Fruit fly (Drosophila melanogaster) whole organism, prepupa: ENCODE data around the gene CG34426.
A peak's percentile ranks its signal among the peaks of the same experiment; 100 is the strongest.

Experiments
- Blimp-1 ChIP-seq: fragments of 200-800 bp; sonication (Bioruptor generic); optimal IDR thresholded peaks from 3 replicates; lab custom pipeline; 2017; ENCODE audit warnings: missing biosample characterization, missing genetic modification characterization, mild to moderate bottlenecking, moderate library complexity, missing genetic modification reagents
- CG10631 ChIP-seq: fragments of 200-800 bp; sonication (Bioruptor generic); optimal IDR thresholded peaks from 2 replicates; lab custom pipeline; 2016; ENCODE audit warnings: missing biosample characterization, missing genetic modification characterization
- CG10669 ChIP-seq: fragments of 200-800 bp; sonication (Bioruptor generic); optimal IDR thresholded peaks from 3 replicates; lab custom pipeline; 2018; ENCODE audit warnings: missing biosample characterization, mild to moderate bottlenecking, missing genetic modification characterization, moderate library complexity
- CG11902 ChIP-seq: fragments of 200-800 bp; sonication (Bioruptor generic); optimal IDR thresholded peaks from 3 replicates; lab custom pipeline; 2016; ENCODE audit warnings: missing biosample characterization, missing genetic modification characterization
- CG15336 ChIP-seq: fragments of 200-800 bp; sonication (Bioruptor generic); IDR thresholded peaks from 2 replicates; pipeline ENCODE4 v1.3.6; 2022; ENCODE audit warnings: missing biosample characterization, missing genetic modification characterization
- CG1621 ChIP-seq: fragments of 200-800 bp; sonication (Bioruptor generic); optimal IDR thresholded peaks from 3 replicates; lab custom pipeline; 2018; ENCODE audit warnings: missing biosample characterization, mild to moderate bottlenecking, missing genetic modification characterization
- CG3032 ChIP-seq: fragments of 200-800 bp; optimal IDR thresholded peaks from 2 replicates; lab custom pipeline; 2019; ENCODE audit warnings: missing biosample characterization, mild to moderate bottlenecking, missing genetic modification characterization, moderate library complexity
- CG32006 ChIP-seq: fragments of 200-800 bp; sonication (Bioruptor generic); optimal IDR thresholded peaks from 3 replicates; lab custom pipeline; 2017; ENCODE audit warnings: missing biosample characterization, mild to moderate bottlenecking, missing genetic modification characterization
- CG34406 ChIP-seq: fragments of 200-800 bp; sonication (Bioruptor generic); optimal IDR thresholded peaks from 3 replicates; lab custom pipeline; 2016; ENCODE audit warnings: missing biosample characterization, missing genetic modification characterization
- CG3919 ChIP-seq: fragments of 200-800 bp; sonication (Bioruptor generic); optimal IDR thresholded peaks from 3 replicates; lab custom pipeline; 2016; ENCODE audit warnings: missing biosample characterization, missing genetic modification characterization
- CG4318 ChIP-seq: fragments of 200-800 bp; sonication (Bioruptor generic); optimal IDR thresholded peaks from 3 replicates; lab custom pipeline; 2017; ENCODE audit warnings: missing biosample characterization, mild to moderate bottlenecking, missing genetic modification characterization
- CG6163 ChIP-seq: fragments of 200-800 bp; sonication (Bioruptor generic); IDR thresholded peaks from 3 replicates; pipeline ENCODE4 v1.3.6; 2022; ENCODE audit warnings: missing biosample characterization, missing genetic modification characterization
- CG6276 ChIP-seq: fragments of 200-800 bp; sonication (Bioruptor generic); optimal IDR thresholded peaks from 2 replicates; lab custom pipeline; 2017; ENCODE audit warnings: missing biosample characterization, mild to moderate bottlenecking, missing genetic modification characterization
- CG6792 ChIP-seq: fragments of 200-800 bp; sonication (Bioruptor generic); optimal IDR thresholded peaks from 3 replicates; lab custom pipeline; 2016; ENCODE audit warnings: missing biosample characterization, missing genetic modification characterization
- CG6854 ChIP-seq: fragments of 200-800 bp; sonication (Bioruptor generic); optimal IDR thresholded peaks from 2 replicates; lab custom pipeline; 2017; ENCODE audit warnings: missing biosample characterization, mild to moderate bottlenecking, missing genetic modification characterization
- CG7368 ChIP-seq: fragments of 200-800 bp; sonication (Bioruptor generic); optimal IDR thresholded peaks from 3 replicates; lab custom pipeline; 2016; ENCODE audit warnings: missing biosample characterization, missing genetic modification characterization
- CG8119 ChIP-seq: fragments of 200-800 bp; sonication (Bioruptor generic); IDR thresholded peaks from 3 replicates; pipeline ENCODE4 v1.3.6; 2022; ENCODE audit warnings: missing biosample characterization, missing genetic modification characterization
- CG8319 ChIP-seq: fragments of 200-800 bp; sonication (Bioruptor generic); optimal IDR thresholded peaks from 3 replicates; lab custom pipeline; 2016; ENCODE audit warnings: missing biosample characterization, missing genetic modification characterization
- CG8632 ChIP-seq: fragments of 200-800 bp; sonication (Bioruptor generic); optimal IDR thresholded peaks from 3 replicates; lab custom pipeline; 2016; ENCODE audit warnings: missing biosample characterization, missing genetic modification characterization
- CG9139 ChIP-seq: fragments of 200-800 bp; sonication (Bioruptor generic); optimal IDR thresholded peaks from 3 replicates; lab custom pipeline; 2017; ENCODE audit warnings: missing biosample characterization, mild to moderate bottlenecking, missing genetic modification characterization
- Eip75B ChIP-seq: fragments of 200-800 bp; sonication (Bioruptor generic); optimal IDR thresholded peaks from 3 replicates; lab custom pipeline; 2016; ENCODE audit warnings: missing biosample characterization, missing genetic modification characterization
- Eip78C ChIP-seq: fragments of 200-800 bp; sonication (Bioruptor generic); peaks from one replicate; lab custom pipeline; 2016; ENCODE audit warnings: missing biosample characterization, missing genetic modification characterization
- Eip93F ChIP-seq: fragments of 200-800 bp; sonication (Bioruptor generic); optimal IDR thresholded peaks from 2 replicates; lab custom pipeline; 2016; ENCODE audit warnings: missing biosample characterization, mild to moderate bottlenecking, missing genetic modification characterization
- Hr38 ChIP-seq: sonication (Bioruptor generic); optimal IDR thresholded peaks from 2 replicates; lab custom pipeline; 2016; ENCODE audit warnings: missing biosample characterization, missing genetic modification characterization
- Hr39 ChIP-seq: fragments of 200-800 bp; sonication (Bioruptor generic); optimal IDR thresholded peaks from 2 replicates; lab custom pipeline; 2016; ENCODE audit warnings: missing biosample characterization, missing genetic modification characterization
- Hr4 ChIP-seq: fragments of 200-800 bp; sonication (Bioruptor generic); optimal IDR thresholded peaks from 3 replicates; lab custom pipeline; 2016; ENCODE audit warnings: missing biosample characterization, missing genetic modification characterization
- Lpt ChIP-seq: fragments of 200-800 bp; sonication (Bioruptor generic); optimal IDR thresholded peaks from 3 replicates; lab custom pipeline; 2016; ENCODE audit warnings: missing biosample characterization, missing genetic modification characterization
- Met ChIP-seq: fragments of 200-800 bp; sonication (Bioruptor generic); optimal IDR thresholded peaks from 3 replicates; lab custom pipeline; 2016; ENCODE audit warnings: missing biosample characterization, missing genetic modification characterization
- OdsH ChIP-seq: fragments of 200-800 bp; sonication (Bioruptor generic); optimal IDR thresholded peaks from 3 replicates; lab custom pipeline; 2016; ENCODE audit warnings: missing biosample characterization, missing genetic modification characterization
- Smox ChIP-seq: fragments of 200-800 bp; sonication (Bioruptor generic); optimal IDR thresholded peaks from 3 replicates; lab custom pipeline; 2016; ENCODE audit warnings: missing biosample characterization, missing genetic modification characterization
- Sox102F ChIP-seq: fragments of 200-800 bp; sonication (Bioruptor generic); optimal IDR thresholded peaks from 2 replicates; lab custom pipeline; 2016; ENCODE audit warnings: missing biosample characterization, mild to moderate bottlenecking, missing genetic modification characterization
- Sox14 ChIP-seq: fragments of 200-800 bp; sonication (Bioruptor generic); optimal IDR thresholded peaks from 3 replicates; lab custom pipeline; 2016; ENCODE audit warnings: missing biosample characterization, missing genetic modification characterization
- achi ChIP-seq: fragments of 200-800 bp; sonication (Bioruptor generic); optimal IDR thresholded peaks from 3 replicates; lab custom pipeline; 2016; ENCODE audit warnings: missing biosample characterization, missing genetic modification characterization
- acj6 ChIP-seq: fragments of 200-800 bp; sonication (Bioruptor generic); optimal IDR thresholded peaks from 3 replicates; lab custom pipeline; 2016; ENCODE audit warnings: missing biosample characterization, missing genetic modification characterization
- cyc ChIP-seq: fragments of 200-800 bp; sonication (Bioruptor generic); optimal IDR thresholded peaks from 3 replicates; lab custom pipeline; 2016; ENCODE audit warnings: missing biosample characterization, missing genetic modification characterization
- dac ChIP-seq: fragments of 200-800 bp; sonication (Bioruptor generic); optimal IDR thresholded peaks from 2 replicates; lab custom pipeline; 2017; ENCODE audit warnings: missing biosample characterization, mild to moderate bottlenecking, missing genetic modification characterization
- dsx ChIP-seq: fragments of 200-800 bp; optimal IDR thresholded peaks from 3 replicates; lab custom pipeline; 2019; ENCODE audit warnings: missing biosample characterization, mild to moderate bottlenecking, missing genetic modification characterization, moderate library complexity; ENCODE audit not compliant: poor library complexity, severe bottlenecking
- eg ChIP-seq: fragments of 200-800 bp; sonication (Bioruptor generic); IDR thresholded peaks from 3 replicates; pipeline ENCODE4 v1.3.6; 2022; ENCODE audit warnings: missing biosample characterization, missing genetic modification characterization
- esn ChIP-seq: fragments of 200-800 bp; sonication (Bioruptor generic); optimal IDR thresholded peaks from 2 replicates; lab custom pipeline; 2016; ENCODE audit warnings: missing biosample characterization, mild to moderate bottlenecking, missing genetic modification characterization, moderate library complexity
- fd59A ChIP-seq: fragments of 200-800 bp; sonication (Bioruptor generic); optimal IDR thresholded peaks from 2 replicates; lab custom pipeline; 2017; ENCODE audit warnings: missing biosample characterization, mild to moderate bottlenecking, missing genetic modification characterization, missing genetic modification reagents
- fd85E ChIP-seq: fragments of 200-800 bp; sonication (Bioruptor generic); optimal IDR thresholded peaks from 3 replicates; lab custom pipeline; 2016; ENCODE audit warnings: missing biosample characterization, missing genetic modification characterization
- net ChIP-seq: fragments of 200-800 bp; sonication (Bioruptor generic); optimal IDR thresholded peaks from 3 replicates; lab custom pipeline; 2016; ENCODE audit warnings: missing biosample characterization, missing genetic modification characterization
- salr ChIP-seq, 2 experiments: fragments of 200-800 bp; sonication (Bioruptor generic); optimal IDR thresholded peaks; 3 replicates each; lab custom pipeline; 2016 to 2018; ENCODE audit warnings: missing biosample characterization in 2 of 2, missing genetic modification characterization in 2 of 2, mild to moderate bottlenecking in 1 of 2
- spab ChIP-seq: fragments of 200-800 bp; sonication (Bioruptor generic); optimal IDR thresholded peaks from 2 replicates; lab custom pipeline; 2017; ENCODE audit warnings: missing biosample characterization, mild to moderate bottlenecking, missing genetic modification characterization, missing genetic modification reagents
- ss ChIP-seq, 2 experiments: fragments of 200-800 bp; sonication (Bioruptor generic); optimal IDR thresholded peaks; 2 replicates in 1 of 2; 3 replicates in 1 of 2; lab custom pipeline; 2017 to 2018; ENCODE audit warnings: mild to moderate bottlenecking in 2 of 2, missing biosample characterization in 2 of 2, missing genetic modification characterization in 2 of 2, moderate library complexity in 1 of 2
- svp ChIP-seq: fragments of 200-800 bp; sonication (Bioruptor generic); peaks from one replicate; lab custom pipeline; 2016; ENCODE audit warnings: missing biosample characterization, missing genetic modification characterization
- vri ChIP-seq: fragments of 200-800 bp; sonication (Bioruptor generic); optimal IDR thresholded peaks from 3 replicates; lab custom pipeline; 2016; ENCODE audit warnings: missing biosample characterization, mild to moderate bottlenecking, missing genetic modification characterization

Gene CG34426

dm6 chr3L:8765969-8766538 is 36.2 kb upstream of the CG34426 start (continued):
- peak; percentile 98 for TF ChIP-seq CG6792
- TF ChIP-seq Sox14 (GFP tag; lab: Kevin White, UChicago): peak; percentile 99
- TF ChIP-seq salr (GFP tag; optimal IDR thresholded peaks at IDR 0.05; lab: Kevin White, UChicago): peak; percentile 97 to 99
- peak; percentile 39 for TF ChIP-seq Hr38 (GFP tag; lab: Kevin White, UChicago)
- peak; percentile 96 for TF ChIP-seq achi (GFP tag; lab: Kevin White, UChicago)
- peak; percentile 96 for TF ChIP-seq dac (GFP tag; lab: Kevin White, UChicago)
- peak; percentile 99 for TF ChIP-seq esn (GFP tag; lab: Kevin White, UChicago)
- TF ChIP-seq CG8632 (GFP tag; lab: Kevin White, UChicago): peak; percentile 98
- peak; percentile 98 for TF ChIP-seq Sox102F (GFP tag; lab: Kevin White, UChicago)
- peak; percentile 94 to 98 for TF ChIP-seq ss (GFP tag; optimal IDR thresholded peaks at IDR 0.05; lab: Kevin White, UChicago)
- peak; percentile 99 for TF ChIP-seq OdsH (GFP tag; lab: Kevin White, UChicago)
- peak; percentile 99 for TF ChIP-seq Smox (GFP tag; lab: Kevin White, UChicago)
- TF ChIP-seq svp (GFP tag; lab: Kevin White, UChicago): peak; percentile 99
- peak; percentile 96 for TF ChIP-seq eg (GFP tag; lab: Robert Waterston, UW)
- peak; percentile 55 for TF ChIP-seq dsx
- peak; percentile 98 for TF ChIP-seq CG10631
- peak; percentile 80 for TF ChIP-seq CG9139 (GFP tag; lab: Kevin White, UChicago)
- peak; percentile 94 for TF ChIP-seq CG3919 (GFP tag; lab: Kevin White, UChicago)
- peak; percentile 99 for TF ChIP-seq acj6
- peak; percentile 95 for TF ChIP-seq fd85E (GFP tag; lab: Kevin White, UChicago)
- TF ChIP-seq fd59A (GFP tag; lab: Kevin White, UChicago): peak; percentile 99
- peak; percentile 98 for TF ChIP-seq CG11902 (GFP tag; lab: Kevin White, UChicago)
- TF ChIP-seq vri (GFP tag; lab: Kevin White, UChicago): peak; percentile 94
- TF ChIP-seq Eip75B (GFP tag; lab: Kevin White, UChicago): peak; percentile 97
- peak; percentile 95 for TF ChIP-seq CG8119 (GFP tag; lab: Robert Waterston, UW)
- TF ChIP-seq CG6854 (GFP tag; lab: Kevin White, UChicago): peak; percentile 96
- peak; percentile 93 for TF ChIP-seq CG10669 (GFP tag; lab: Kevin White, UChicago)
- TF ChIP-seq Hr4: peak; percentile 97
- peak; percentile 87 for TF ChIP-seq Lpt (GFP tag; lab: Kevin White, UChicago)
- TF ChIP-seq CG6163 (GFP tag; lab: Robert Waterston, UW): peak; percentile 94
- TF ChIP-seq CG1621 (tag; lab: Kevin White, UChicago): peak; percentile 98
- TF ChIP-seq Blimp-1 (GFP tag; lab: Kevin White, UChicago): peak; percentile 94
- peak; percentile 99 for TF ChIP-seq Eip78C (GFP tag; lab: Kevin White, UChicago)
- peak; percentile 97 for TF ChIP-seq CG32006 (GFP tag; lab: Kevin White, UChicago)

- peak; percentile 62 for TF ChIP-seq CG15336 (GFP tag; lab: Robert Waterston, UW)
- peak; percentile 56 for TF ChIP-seq cyc (GFP tag; lab: Kevin White, UChicago)
- TF ChIP-seq svp (GFP tag; lab: Kevin White, UChicago): peak; percentile 80
- TF ChIP-seq Eip93F (GFP tag; lab: Kevin White, UChicago): no peak
- peak; percentile 69 for TF ChIP-seq Hr39 (GFP tag; lab: Kevin White, UChicago)
- TF ChIP-seq Eip78C (GFP tag; lab: Kevin White, UChicago): peak; percentile 95
- TF ChIP-seq CG3032 (tag; lab: Kevin White, UChicago): peak; percentile 69
- TF ChIP-seq CG10631: peak; percentile 66
- peak; percentile 49 for TF ChIP-seq Smox (GFP tag; lab: Kevin White, UChicago)
- TF ChIP-seq CG6163 (GFP tag; lab: Robert Waterston, UW): peak; percentile 65
- TF ChIP-seq CG8119 (GFP tag; lab: Robert Waterston, UW): peak; percentile 74
- TF ChIP-seq CG34406 (GFP tag; lab: Kevin White, UChicago): peak; percentile 65
- TF ChIP-seq Met: peak; percentile 69
- peak; percentile 55 for TF ChIP-seq CG1621 (tag; lab: Kevin White, UChicago)
- TF ChIP-seq Eip75B (GFP tag; lab: Kevin White, UChicago): peak; percentile 68
- peak; percentile 79 for TF ChIP-seq net (GFP tag; lab: Kevin White, UChicago)
- TF ChIP-seq CG6276 (GFP tag; lab: Kevin White, UChicago): peak; percentile 74
- TF ChIP-seq acj6: peak; percentile 73
- no peak for TF ChIP-seq fd85E (GFP tag; lab: Kevin White, UChicago)
- peak; percentile 74 for TF ChIP-seq CG3919 (GFP tag; lab: Kevin White, UChicago)
- TF ChIP-seq spab: peak; percentile 65
- TF ChIP-seq CG7368 (GFP tag; lab: Kevin White, UChicago): peak; percentile 58
- TF ChIP-seq CG8319 (GFP tag; lab: Kevin White, UChicago): peak; percentile 48
- peak; percentile 61 for TF ChIP-seq CG4318
- peak; percentile 72 for TF ChIP-seq fd59A (GFP tag; lab: Kevin White, UChicago)
- TF ChIP-seq achi (GFP tag; lab: Kevin White, UChicago): peak; percentile 57
- TF ChIP-seq Sox102F (GFP tag; lab: Kevin White, UChicago): peak; percentile 62
- peak; percentile 74 for TF ChIP-seq eg (GFP tag; lab: Robert Waterston, UW)
- TF ChIP-seq vri (GFP tag; lab: Kevin White, UChicago): peak; percentile 45
Observed at dm6 chr3L:8767876-8768275, 34.4 kb upstream of the CG34426 start.
